Worm (Caenorhabditis elegans) whole organism, L4/young adult: ENCODE measurements around the gene npr-9.

Source experiments
- dao-5 ChIP-seq: sonication (generic microtip); optimal IDR thresholded peaks from 2 replicates; lab custom pipeline; 2016; ENCODE audit warnings: missing genotype, missing genetic modification characterization, moderate library complexity, missing compliant biosample characterization
- him-1 ChIP-seq: sonication (generic microtip); optimal IDR thresholded peaks from 2 replicates; lab custom pipeline; 2016; ENCODE audit warnings: missing genotype, missing genetic modification reagents, missing genetic modification characterization, missing compliant biosample characterization

ce11 chrX:11368845-11369244, 39.3 kb downstream of the npr-9 start:
- TF ChIP-seq him-1 (tag; lab: Kevin White, UChicago) (no peak), dao-5 (tag; lab: Kevin White, UChicago) (no peak)
